Fruit fly (Drosophila melanogaster) whole organism, wandering third instar larva: ENCODE data around the gene omd.

ENCODE experiments used
- CrebA ChIP-seq: fragments of 200-800 bp; sonication (Bioruptor generic); optimal IDR thresholded peaks from 2 replicates; lab custom pipeline; 2016; ENCODE audit warnings: missing biosample characterization, mild to moderate bottlenecking, missing genetic modification characterization, borderline replicate concordance
- Hnf4 ChIP-seq: fragments of 200-800 bp; sonication (Bioruptor generic); optimal IDR thresholded peaks from 2 replicates; lab custom pipeline; 2016; ENCODE audit warnings: missing biosample characterization, mild to moderate bottlenecking, missing genetic modification characterization
- Hr78 ChIP-seq: fragments of >200 bp; optimal IDR thresholded peaks from 2 replicates; lab custom pipeline; 2017; ENCODE audit warnings: missing biosample characterization, missing genetic modification characterization
- OdsH ChIP-seq: fragments of 200-800 bp; sonication (Bioruptor generic); optimal IDR thresholded peaks from 2 replicates; lab custom pipeline; 2016; ENCODE audit warnings: missing biosample characterization, mild to moderate bottlenecking, missing genetic modification characterization
- Sp1 ChIP-seq: fragments of 200-800 bp; sonication (Bioruptor generic); optimal IDR thresholded peaks from 3 replicates; lab custom pipeline; 2019; ENCODE audit warnings: missing biosample characterization, mild to moderate bottlenecking, missing genetic modification characterization, moderate library complexity
- br ChIP-seq: fragments of 200-800 bp; sonication (Bioruptor generic); optimal IDR thresholded peaks from 2 replicates; lab custom pipeline; 2016; ENCODE audit warnings: missing biosample characterization, missing genetic modification characterization
- foxo ChIP-seq, 2 experiments: fragments of 200-800 bp; sonication (Bioruptor generic); optimal IDR thresholded peaks; 2 replicates in 1 of 2; 3 replicates in 1 of 2; lab custom pipeline; 2016 to 2017; ENCODE audit warnings: missing biosample characterization in 2 of 2, missing genetic modification characterization in 2 of 2
- fru ChIP-seq: fragments of 200-800 bp; sonication (Bioruptor generic); optimal IDR thresholded peaks from 3 replicates; lab custom pipeline; 2016; ENCODE audit warnings: missing biosample characterization, mild to moderate bottlenecking, missing genetic modification characterization
- jim ChIP-seq: fragments of 175-275, 200-325 bp; sonication (Bioruptor generic); optimal IDR thresholded peaks from 2 replicates; lab custom pipeline; 2016; ENCODE audit warnings: missing biosample characterization, mild to moderate bottlenecking, missing genetic modification characterization
- usp ChIP-seq: fragments of >200 bp; optimal IDR thresholded peaks from 2 replicates; lab custom pipeline; 2017; ENCODE audit warnings: missing biosample characterization, missing genetic modification characterization

DNA sequence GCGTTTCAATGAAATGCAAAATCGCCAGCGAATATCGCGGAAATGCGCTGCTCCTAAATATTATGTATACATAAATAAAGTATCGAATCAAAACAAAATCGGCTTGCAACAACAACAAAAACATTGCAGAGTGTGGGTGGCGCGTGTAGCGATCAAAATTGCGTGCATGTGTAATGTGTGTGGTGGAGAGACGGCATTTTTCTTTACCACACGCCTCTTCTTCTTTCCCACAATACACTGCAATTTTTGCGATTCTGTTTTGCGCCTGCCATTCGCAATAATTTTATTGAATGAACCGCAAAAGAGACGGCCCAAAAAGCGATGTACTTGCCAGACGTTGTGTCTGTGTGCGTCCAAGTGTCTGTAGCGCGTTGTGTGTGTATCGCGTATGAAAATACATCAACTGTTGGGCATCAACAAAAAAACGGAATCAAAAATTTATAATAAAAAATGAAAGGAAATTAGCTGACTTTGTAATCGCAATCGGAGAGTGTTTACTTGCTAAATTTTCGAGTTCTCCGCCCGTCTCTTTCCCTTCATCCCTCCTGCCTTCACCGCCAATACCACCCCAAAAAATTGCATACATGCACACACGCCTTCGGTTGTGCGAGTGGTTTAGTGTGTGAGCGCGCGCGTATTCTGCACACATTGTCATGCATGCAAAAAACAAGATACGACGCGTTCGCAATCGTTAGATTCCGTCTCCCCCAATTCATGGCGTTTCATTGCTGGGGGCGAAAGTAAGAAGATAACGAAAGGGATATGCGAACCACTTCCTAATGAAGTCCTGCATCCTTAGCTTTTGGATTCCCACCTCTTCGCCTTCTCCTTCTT lies 2.2 kb downstream of the omd start:
- TF ChIP-seq Hnf4 (peak; percentile 32), fru (GFP tag; lab: Kevin White, UChicago) (no peak), OdsH (GFP tag; lab: Kevin White, UChicago) (peak; percentile 25), br (GFP tag; lab: Kevin White, UChicago) (no peak), foxo (GFP tag; optimal IDR thresholded peaks at IDR 0.05; lab: Kevin White, UChicago) (peak in 1 of 2 experiments; percentile 14), CrebA (GFP tag; lab: Kevin White, UChicago) (no peak), Sp1 (GFP tag; lab: Kevin White, UChicago) (no peak), jim (GFP tag; lab: Kevin White, UChicago) (no peak), usp (GFP tag; lab: Kevin White, UChicago) (no peak), Hr78 (GFP tag; lab: Kevin White, UChicago) (no peak)
